Worm (Caenorhabditis elegans) whole organism, young adult: ENCODE data around the gene ZK822.10.

Experiments
- chd-7 ChIP-seq: sonication (generic microtip); optimal IDR thresholded peaks from 2 replicates; lab custom pipeline; 2016; ENCODE audit warnings: mild to moderate bottlenecking, missing genetic modification characterization, moderate library complexity, missing compliant biosample characterization
- dox-1 ChIP-seq: fragments of 200-800 bp; sonication (Bioruptor generic); IDR thresholded peaks from 2 replicates; pipeline ENCODE4 v1.3.6; 2022; ENCODE audit warnings: missing genetic modification reagents, missing genetic modification characterization, missing compliant biosample characterization
- lir-1 ChIP-seq: fragments of 200-800 bp; sonication (Bioruptor generic); conservative IDR thresholded peaks from 2 replicates; pipeline ENCODE4 v1.3.6; 2022; ENCODE audit warnings: missing genetic modification reagents, missing genetic modification characterization, missing compliant biosample characterization
- pha-4 ChIP-seq: fragments of 150-350 bp; sonication (generic microtip); optimal IDR thresholded peaks from 2 replicates; lab custom pipeline; 2014; ENCODE audit warnings: missing biosample characterization, missing genetic modification reagents, missing genetic modification characterization
- snpc-4 ChIP-seq, 5 experiments: fragments of 150-350 bp in 1 of 5; sonication (generic microtip) in 4 of 5; optimal IDR thresholded peaks; 2 replicates each; lab custom pipeline; 2014 to 2018; ENCODE audit warnings: missing genetic modification characterization in 5 of 5, missing biosample characterization in 3 of 5, antibody characterized with exemption in 2 of 5, mild to moderate bottlenecking in 2 of 5, missing compliant biosample characterization in 2 of 5, missing genotype in 2 of 5, moderate library complexity in 2 of 5, missing genetic modification reagents in 1 of 5

- no peak for TF ChIP-seq pha-4 (tag; lab: Kevin White, UChicago)
- TF ChIP-seq chd-7 (tag; lab: Kevin White, UChicago) = no peak
- TF ChIP-seq lir-1 (GFP tag; lab: Robert Waterston, UW) = no peak
- TF ChIP-seq snpc-4 (GFP tag; optimal IDR thresholded peaks at IDR 0.05; lab: Kevin White, UChicago) = no peak
- TF ChIP-seq snpc-4 (tag; optimal IDR thresholded peaks at IDR 0.05; lab: Kevin White, UChicago) = no peak
- TF ChIP-seq dox-1 (GFP tag; lab: Robert Waterston, UW) = no peak
Measured at ce11 chrIV:11882534-11882933, 34.4 kb upstream of the ZK822.10 start.
